Worm (Caenorhabditis elegans): ENCODE results near the gene cht-4.
A peak's percentile ranks its signal among the peaks of the same experiment; 100 is the strongest.

Gene cht-4

DNA sequence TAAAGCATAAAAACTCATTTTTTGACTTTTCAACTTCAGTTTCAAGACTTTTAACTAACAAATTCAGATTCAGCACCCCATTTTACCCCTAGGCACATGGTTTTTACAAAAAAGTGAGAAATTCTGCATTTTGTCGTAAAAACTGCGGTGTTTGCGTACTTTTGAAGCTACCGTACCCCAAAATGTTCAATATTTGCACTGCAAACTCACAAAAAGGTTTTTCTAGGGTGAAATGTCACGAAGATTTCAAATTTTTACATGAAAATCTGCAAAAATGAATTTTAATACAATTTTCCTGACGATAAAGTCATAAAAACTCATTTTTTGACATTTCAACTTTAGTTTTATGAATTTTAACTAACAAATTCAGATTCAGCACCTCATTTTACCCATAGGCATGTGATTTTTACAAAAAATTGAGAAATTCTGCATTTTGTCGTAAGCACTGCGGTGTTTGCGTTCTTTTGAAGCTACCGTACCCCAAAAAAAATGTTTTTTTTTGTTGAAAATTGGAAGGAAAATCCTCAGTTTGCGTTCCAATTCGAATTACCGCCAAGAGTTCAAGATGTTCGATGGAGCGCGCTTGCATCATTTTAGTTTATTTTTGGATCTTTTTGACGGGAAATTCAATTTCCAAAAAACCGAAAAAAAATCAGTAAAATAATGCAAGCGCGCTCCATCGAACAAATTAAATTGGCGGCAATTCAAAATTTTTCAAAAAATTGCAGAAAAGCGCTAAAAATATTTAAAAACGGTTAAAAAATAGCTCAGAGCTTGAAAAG lies 40.8 kb downstream of the cht-4 start:
- no peak for TF ChIP-seq egrh-3 (GFP tag; IDR thresholded peaks at IDR 0.05)
- TF ChIP-seq F52B5.7 (tag; optimal IDR thresholded peaks at IDR 0.05), result peak; percentile 92
- TF ChIP-seq rec-8 (tag; optimal IDR thresholded peaks at IDR 0.05), result peak in 1 of 2 experiments; percentile 41
- TF ChIP-seq tbp1 (GFP tag; optimal IDR thresholded peaks at IDR 0.05), result peak; percentile 55
- TF ChIP-seq ceh-40 (GFP tag; IDR thresholded peaks at IDR 0.05), result peak; percentile 55; the same call in 1 of the 2 replicates
- no peak for TF ChIP-seq snpc-1.1 (tag; optimal IDR thresholded peaks at IDR 0.05; ENCODE audit: insufficient read depth)
- peak; percentile 47; the same call in 1 of the 2 replicates for TF ChIP-seq rcor-1 (GFP tag; IDR thresholded peaks at IDR 0.05)
- no peak for TF ChIP-seq F55B11.4 (tag; optimal IDR thresholded peaks at IDR 0.05; ENCODE audit: borderline replicate concordance, insufficient read depth)
- no peak for TF ChIP-seq F23B12.7 (tag; optimal IDR thresholded peaks at IDR 0.05; ENCODE audit: insufficient read depth)
- TF ChIP-seq F57A8.1 (GFP tag; optimal IDR thresholded peaks at IDR 0.05), result no peak
- peak; percentile 48 for TF ChIP-seq mxl-1 (tag; optimal IDR thresholded peaks at IDR 0.05)
- peak; percentile 35 for TF ChIP-seq hlh-12 (tag; optimal IDR thresholded peaks at IDR 0.05)
- TF ChIP-seq pbrm-1 (GFP tag; IDR thresholded peaks at IDR 0.05), result peak; percentile 53; the same call in 1 of the 2 replicates
- no peak for TF ChIP-seq xnd-1 (tag; optimal IDR thresholded peaks at IDR 0.05)
- TF ChIP-seq zfh-2 (GFP tag; conservative IDR thresholded peaks at IDR 0.05), result no peak
- peak; percentile 44; the same call in 1 of the 2 replicates for TF ChIP-seq lin-26 (GFP tag; IDR thresholded peaks at IDR 0.05)
- peak; percentile 45 for TF ChIP-seq efl-1 (GFP tag; optimal IDR thresholded peaks at IDR 0.05)
- TF ChIP-seq ceh-100 (GFP tag; IDR thresholded peaks at IDR 0.05), result peak; percentile 50; the same call in 1 of the 2 replicates
- 0 out of 2 replicates have a peak, but pooled peaks have one; percentile 36 for TF ChIP-seq hmg-1.2 (GFP tag; IDR thresholded peaks at IDR 0.05)
- peak; percentile 95 for TF ChIP-seq athp-1 (tag; optimal IDR thresholded peaks at IDR 0.05)
- TF ChIP-seq lin-35 (GFP tag; optimal IDR thresholded peaks at IDR 0.05), result no peak
- TF ChIP-seq sdz-38 (tag; optimal IDR thresholded peaks at IDR 0.05), result no peak
- TF ChIP-seq F39B2.1 (GFP tag; IDR thresholded peaks at IDR 0.05), result no peak; the same call in 1 of the 2 replicates
- TF ChIP-seq bed-2 (GFP tag; IDR thresholded peaks at IDR 0.05), result no peak
- TF ChIP-seq tbx-9 (tag; optimal IDR thresholded peaks at IDR 0.05; ENCODE audit: borderline replicate concordance), result peak; percentile 37
- TF ChIP-seq lin-54 (GFP tag; optimal IDR thresholded peaks at IDR 0.05), result peak; percentile 87
- peak; percentile 69 for TF ChIP-seq Y53G8AR.9 (GFP tag; conservative IDR thresholded peaks at IDR 0.05)
- TF ChIP-seq akir-1 (GFP tag; optimal IDR thresholded peaks at IDR 0.05), result no peak
- TF ChIP-seq ztf-28 (GFP tag; IDR thresholded peaks at IDR 0.05), result no peak
- TF ChIP-seq madf-8 (GFP tag; conservative IDR thresholded peaks at IDR 0.05), result 0 out of 2 replicates have a peak, but pooled peaks have one; percentile 7
- peak; percentile 93 for TF ChIP-seq repo-1 (tag; optimal IDR thresholded peaks at IDR 0.05)
- no peak for TF ChIP-seq F22D6.2 (tag; optimal IDR thresholded peaks at IDR 0.05)
- TF ChIP-seq C17E4.6 (GFP tag; IDR thresholded peaks at IDR 0.05), result 0 out of 2 replicates have a peak, but pooled peaks have one; percentile 17
- TF ChIP-seq Y79H2A.3 (GFP tag; conservative IDR thresholded peaks at IDR 0.05), result no peak; the same call in 1 of the 2 replicates
- TF ChIP-seq K11D2.4 (GFP tag; IDR thresholded peaks at IDR 0.05), result no peak
- TF ChIP-seq ets-4 (GFP tag; optimal IDR thresholded peaks at IDR 0.05), result no peak
- TF ChIP-seq lin-40 (tag; optimal IDR thresholded peaks at IDR 0.05), result peak; percentile 43
- no peak for TF ChIP-seq rpc-1 (optimal IDR thresholded peaks at IDR 0.05)
- no peak for TF ChIP-seq rpc-1 (tag; optimal IDR thresholded peaks at IDR 0.05)
- TF ChIP-seq F10E7.11 (tag; optimal IDR thresholded peaks at IDR 0.05), result peak; percentile 93
- no peak for TF ChIP-seq snpc-4 (GFP tag; optimal IDR thresholded peaks at IDR 0.05)
- TF ChIP-seq snpc-4 (tag; optimal IDR thresholded peaks at IDR 0.05), result peak in 1 of 4 experiments; percentile 59
- TF ChIP-seq cebp-2 (GFP tag; IDR thresholded peaks at IDR 0.05), result 0 out of 2 replicates have a peak, but pooled peaks have one; percentile 4
- TF ChIP-seq atf-7 (tag; optimal IDR thresholded peaks at IDR 0.05), result peak; percentile 79
- peak; percentile 92 for TF ChIP-seq dpff-1 (tag; optimal IDR thresholded peaks at IDR 0.05)
- TF ChIP-seq mes-4 (tag; optimal IDR thresholded peaks at IDR 0.05), result no peak
- peak; percentile 36 for TF ChIP-seq dpl-1 (GFP tag; optimal IDR thresholded peaks at IDR 0.05)
